Fruit fly (Drosophila melanogaster): ENCODE data around the gene Atg14.

Gene Atg14

dm6 chr3R:29139767-29140755 lies 23.9 kb downstream of the Atg14 start (continued):
- no peak for TF ChIP-seq spab (GFP tag; optimal IDR thresholded peaks at IDR 0.05)

dm6 chr3R:29146710-29147109 lies 30.5 kb downstream of the Atg14 start, which contains the start of gene CG14511:
CG14511 (minus strand) TSS chr3R:29146893.
- TF ChIP-seq Eip78C (GFP tag) = peak; percentile 2
- TF ChIP-seq Blimp-1 (GFP tag; optimal IDR thresholded peaks at IDR 0.05) = peak; percentile 22
- TF ChIP-seq Gug (GFP tag; IDR thresholded peaks at IDR 0.05) = no peak

dm6 chr3R:29148072-29148471 lies 31.9 kb downstream of the Atg14 start, which contains the start of the genes CG11882 and Pglym78:
CG11882 (minus strand) TSS chr3R:29148172.
Pglym78 (plus strand) TSS chr3R:29148248.
- TF ChIP-seq CG8632 (GFP tag; optimal IDR thresholded peaks at IDR 0.05) = no peak
- peak; percentile 94 for TF ChIP-seq Hr39 (GFP tag; optimal IDR thresholded peaks at IDR 0.05)
- TF ChIP-seq CG8319 (GFP tag; optimal IDR thresholded peaks at IDR 0.05) = no peak
- TF ChIP-seq CG6276 (GFP tag; optimal IDR thresholded peaks at IDR 0.05) = no peak
- TF ChIP-seq net (GFP tag; optimal IDR thresholded peaks at IDR 0.05) = no peak
- TF ChIP-seq acj6 (GFP tag; optimal IDR thresholded peaks at IDR 0.05) = no peak
- TF ChIP-seq lz (GFP tag; optimal IDR thresholded peaks at IDR 0.05) = peak; percentile 9
- TF ChIP-seq CG3032 (tag; optimal IDR thresholded peaks at IDR 0.05) = no peak
- no peak for TF ChIP-seq salr (GFP tag; optimal IDR thresholded peaks at IDR 0.05)
- no peak for TF ChIP-seq vri (GFP tag; optimal IDR thresholded peaks at IDR 0.05)
- TF ChIP-seq esn (GFP tag; optimal IDR thresholded peaks at IDR 0.05) = peak; percentile 33
- no peak for TF ChIP-seq CG11294 (GFP tag; IDR thresholded peaks at IDR 0.05)
- TF ChIP-seq svp (GFP tag) = peak; percentile 96
- TF ChIP-seq achi (GFP tag; optimal IDR thresholded peaks at IDR 0.05) = peak; percentile 100
- peak; percentile 36 for TF ChIP-seq Eip78C (GFP tag)
- no peak for TF ChIP-seq Sox102F (GFP tag; optimal IDR thresholded peaks at IDR 0.05)
- TF ChIP-seq CG1621 (tag; optimal IDR thresholded peaks at IDR 0.05) = peak; percentile 93
- no peak for TF ChIP-seq CG6854 (GFP tag; optimal IDR thresholded peaks at IDR 0.05)
- no peak for TF ChIP-seq CG6792 (GFP tag; optimal IDR thresholded peaks at IDR 0.05)
- TF ChIP-seq CG10669 (GFP tag; optimal IDR thresholded peaks at IDR 0.05) = no peak
- no peak for TF ChIP-seq CG11762 (GFP tag; optimal IDR thresholded peaks at IDR 0.05; ENCODE audit: insufficient read depth)
- peak; percentile 24 for TF ChIP-seq cyc (GFP tag; optimal IDR thresholded peaks at IDR 0.05)
- peak; percentile 89 for TF ChIP-seq Sox14 (GFP tag; optimal IDR thresholded peaks at IDR 0.05)
- TF ChIP-seq Eip75B (GFP tag; optimal IDR thresholded peaks at IDR 0.05) = peak; percentile 80
- TF ChIP-seq CG31627 (GFP tag; optimal IDR thresholded peaks at IDR 0.05) = peak; percentile 12
- TF ChIP-seq Sox15 (GFP tag; optimal IDR thresholded peaks at IDR 0.05) = no peak
- no peak for TF ChIP-seq pdm3 (GFP tag; optimal IDR thresholded peaks at IDR 0.05)
- no peak for TF ChIP-seq CG11902 (GFP tag; optimal IDR thresholded peaks at IDR 0.05)
- no peak for TF ChIP-seq fd59A (GFP tag; optimal IDR thresholded peaks at IDR 0.05)
- no peak for TF ChIP-seq Hr38 (GFP tag; optimal IDR thresholded peaks at IDR 0.05)
- no peak for TF ChIP-seq CG4318 (GFP tag; optimal IDR thresholded peaks at IDR 0.05)
- TF ChIP-seq Ets96B (tag; optimal IDR thresholded peaks at IDR 0.05) = no peak
- TF ChIP-seq CG7368 (GFP tag; optimal IDR thresholded peaks at IDR 0.05) = no peak
- no peak for TF ChIP-seq CG34406 (GFP tag; optimal IDR thresholded peaks at IDR 0.05)
- TF ChIP-seq dsx (GFP tag; optimal IDR thresholded peaks at IDR 0.05; ENCODE audit: poor library complexity, severe bottlenecking) = no peak
- no peak for TF ChIP-seq Ets21C (GFP tag; optimal IDR thresholded peaks at IDR 0.05)
- no peak for TF ChIP-seq Met (GFP tag; optimal IDR thresholded peaks at IDR 0.05)
- TF ChIP-seq dac (GFP tag; optimal IDR thresholded peaks at IDR 0.05) = no peak
- no peak for TF ChIP-seq CG3919 (GFP tag; optimal IDR thresholded peaks at IDR 0.05)
- no peak for TF ChIP-seq fd85E (GFP tag; optimal IDR thresholded peaks at IDR 0.05)
- TF ChIP-seq Lpt (GFP tag; optimal IDR thresholded peaks at IDR 0.05) = no peak
- no peak for TF ChIP-seq Hr4 (GFP tag; optimal IDR thresholded peaks at IDR 0.05)
- TF ChIP-seq ss (GFP tag; optimal IDR thresholded peaks at IDR 0.05) = peak in 1 of 2 experiments; percentile 27

Data from whole organism, prepupa.